Worm (Caenorhabditis elegans): ENCODE data around the gene frpr-6.

Gene frpr-6

ce11 chrV:9074360-9074834 lies 26.6 kb downstream of the frpr-6 start:
- TF ChIP-seq flh-1 (GFP tag; optimal IDR thresholded peaks at IDR 0.05) (no peak), nhr-237 (tag; optimal IDR thresholded peaks at IDR 0.05) (no peak)

DNA sequence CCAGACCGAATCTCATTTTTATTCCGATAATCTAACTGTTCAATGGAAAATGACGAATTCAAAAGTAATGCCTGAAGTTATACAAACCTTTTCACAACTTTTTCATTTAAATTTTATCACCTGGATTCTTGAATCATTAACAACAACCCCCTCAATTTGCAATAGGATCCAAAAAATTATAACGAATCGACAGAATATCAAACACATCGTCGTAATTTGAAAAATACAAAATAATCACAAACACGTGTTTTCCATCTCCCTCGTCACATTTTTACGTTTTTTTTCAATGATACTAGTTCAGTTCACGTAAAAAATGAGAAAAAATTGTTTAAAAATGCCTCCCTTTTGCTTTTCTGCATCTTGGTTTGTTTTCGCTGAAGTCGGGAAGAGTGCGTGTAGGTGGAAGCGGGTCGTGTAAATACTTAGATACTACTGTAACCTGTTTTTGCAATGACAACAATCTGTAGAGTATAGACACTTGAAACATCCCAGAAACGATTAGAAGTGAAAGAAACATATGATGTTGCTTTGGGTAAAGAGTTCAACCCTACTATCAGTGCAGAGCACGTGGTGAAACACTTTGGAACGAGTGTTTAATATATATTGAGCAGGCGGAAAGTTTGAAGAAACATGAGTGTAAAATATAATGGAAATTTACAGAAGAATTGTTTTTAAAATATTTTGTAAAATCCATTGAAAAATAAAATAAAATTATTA lies 27.5 kb downstream of the frpr-6 start, which contains the start of gene oac-50:
oac-50 (minus strand) TSS at position 219 of the 717 bp plus-strand sequence.
- no peak for TF ChIP-seq lin-32 (GFP tag; optimal IDR thresholded peaks at IDR 0.05)
- no peak for TF ChIP-seq elt-3 (tag; optimal IDR thresholded peaks at IDR 0.05)
- no peak for TF ChIP-seq ceh-83 (GFP tag; optimal IDR thresholded peaks at IDR 0.05)
- no peak for TF ChIP-seq ztf-11 (tag; optimal IDR thresholded peaks at IDR 0.05)
- TF ChIP-seq mab-5 (tag; optimal IDR thresholded peaks at IDR 0.05), result no peak

- TF ChIP-seq unc-62 (GFP tag; optimal IDR thresholded peaks at IDR 0.05) (no peak), snpc-4 (tag; optimal IDR thresholded peaks at IDR 0.05) (no peak), ceh-43 (GFP tag; optimal IDR thresholded peaks at IDR 0.05) (no peak), pha-4 (tag; optimal IDR thresholded peaks at IDR 0.05) (no peak), blmp-1 (tag; optimal IDR thresholded peaks at IDR 0.05) (no peak), unc-120 (tag; optimal IDR thresholded peaks at IDR 0.05; ENCODE audit: poor library complexity, severe bottlenecking) (no peak), flh-1 (GFP tag; optimal IDR thresholded peaks at IDR 0.05) (no peak)
Measured at ce11 chrV:9069680-9070079, 31.3 kb downstream of the frpr-6 start, which contains the start of gene T27E4.5. Gene T27E4.5 (minus strand): TSS chrV:9069780.

DNA sequence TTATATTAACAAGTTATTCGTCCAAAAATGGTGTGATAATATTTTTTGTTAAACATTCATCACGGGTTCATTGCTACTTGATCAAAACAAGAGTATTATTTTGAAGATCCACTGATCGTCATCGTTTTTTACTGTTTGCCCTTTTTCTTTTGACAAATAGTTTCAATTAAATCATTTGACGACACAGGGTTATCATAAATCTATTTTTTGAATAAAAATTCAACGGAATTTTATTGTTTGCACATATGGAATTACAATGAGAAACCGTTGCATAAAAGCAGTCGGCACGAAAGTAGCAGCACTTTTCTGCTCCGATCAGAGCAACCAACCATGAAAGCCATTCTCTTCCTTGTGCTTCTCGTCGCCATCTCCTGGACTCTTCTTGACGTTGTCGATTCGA lies 33.3 kb downstream of the frpr-6 start, which contains the start of gene fip-2:
fip-2 (plus strand) TSS at position 301 of the 400 bp plus-strand sequence.
- TF ChIP-seq nhr-12 (tag; optimal IDR thresholded peaks at IDR 0.05), result no peak
- TF ChIP-seq cnd-1 (tag; optimal IDR thresholded peaks at IDR 0.05), result no peak
- no peak for TF ChIP-seq nhr-237 (tag; optimal IDR thresholded peaks at IDR 0.05)
- no peak for TF ChIP-seq sem-2 (GFP tag; optimal IDR thresholded peaks at IDR 0.05)
- TF ChIP-seq unc-39 (tag; optimal IDR thresholded peaks at IDR 0.05), result no peak
- no peak for TF ChIP-seq ztf-11 (tag; optimal IDR thresholded peaks at IDR 0.05)
- no peak for TF ChIP-seq M03D4.4 (tag; optimal IDR thresholded peaks at IDR 0.05)
- TF ChIP-seq ceh-43 (GFP tag; optimal IDR thresholded peaks at IDR 0.05), result no peak
- no peak for TF ChIP-seq mep-1 (tag; optimal IDR thresholded peaks at IDR 0.05)
- no peak for TF ChIP-seq mls-2 (tag; optimal IDR thresholded peaks at IDR 0.05)
- no peak for TF ChIP-seq unc-120 (tag; optimal IDR thresholded peaks at IDR 0.05; ENCODE audit: poor library complexity, severe bottlenecking)
- TF ChIP-seq ham-2 (GFP tag; optimal IDR thresholded peaks at IDR 0.05), result no peak
- TF ChIP-seq ceh-83 (GFP tag; optimal IDR thresholded peaks at IDR 0.05), result no peak
- no peak for TF ChIP-seq snpc-4 (tag; optimal IDR thresholded peaks at IDR 0.05)
- no peak for TF ChIP-seq lin-13 (tag; optimal IDR thresholded peaks at IDR 0.05)
- TF ChIP-seq pha-4 (tag; optimal IDR thresholded peaks at IDR 0.05), result no peak
- TF ChIP-seq drap-1 (GFP tag; optimal IDR thresholded peaks at IDR 0.05), result no peak
- TF ChIP-seq nhr-76 (tag; optimal IDR thresholded peaks at IDR 0.05), result no peak
- no peak for TF ChIP-seq zip-8 (tag; optimal IDR thresholded peaks at IDR 0.05)
- TF ChIP-seq nhr-2 (tag; optimal IDR thresholded peaks at IDR 0.05), result no peak

ce11 chrV:9065915-9066314 lies 35.0 kb downstream of the frpr-6 start:
- TF ChIP-seq unc-62 (GFP tag; optimal IDR thresholded peaks at IDR 0.05) (no peak), ceh-39 (tag; optimal IDR thresholded peaks at IDR 0.05) (no peak), elt-1 (tag; optimal IDR thresholded peaks at IDR 0.05; ENCODE audit: borderline replicate concordance, insufficient read depth) (no peak), unc-120 (tag; optimal IDR thresholded peaks at IDR 0.05; ENCODE audit: poor library complexity, severe bottlenecking) (no peak), ceh-43 (GFP tag; optimal IDR thresholded peaks at IDR 0.05) (no peak), cnd-1 (tag; optimal IDR thresholded peaks at IDR 0.05) (no peak), unc-39 (tag; optimal IDR thresholded peaks at IDR 0.05) (no peak), mab-5 (tag; optimal IDR thresholded peaks at IDR 0.05) (no peak), blmp-1 (tag; optimal IDR thresholded peaks at IDR 0.05) (no peak), lin-13 (tag; optimal IDR thresholded peaks at IDR 0.05) (no peak), drap-1 (GFP tag; optimal IDR thresholded peaks at IDR 0.05) (no peak), snpc-4 (tag; optimal IDR thresholded peaks at IDR 0.05) (no peak), hlh-1 (tag; optimal IDR thresholded peaks at IDR 0.05) (no peak), ceh-83 (GFP tag; optimal IDR thresholded peaks at IDR 0.05) (no peak), sptf-1 (tag; optimal IDR thresholded peaks at IDR 0.05) (no peak), nhr-76 (tag; optimal IDR thresholded peaks at IDR 0.05) (no peak), mep-1 (tag; optimal IDR thresholded peaks at IDR 0.05) (no peak), nhr-2 (tag; optimal IDR thresholded peaks at IDR 0.05) (no peak), ztf-11 (tag; optimal IDR thresholded peaks at IDR 0.05) (no peak)
